Worm (Caenorhabditis elegans) whole organism, L4 larva: ENCODE data around the gene F11D5.1.

Experiments
- F10B5.3 ChIP-seq: sonication (generic microtip); optimal IDR thresholded peaks from 2 replicates; lab custom pipeline; 2016; ENCODE audit warnings: mild to moderate bottlenecking, missing genetic modification characterization, missing compliant biosample characterization
- R02D3.7 ChIP-seq: fragments of 150-350 bp; sonication (generic microtip); optimal IDR thresholded peaks from 3 replicates; lab custom pipeline; 2014; ENCODE audit warnings: missing biosample characterization, missing genetic modification characterization
- dpl-1 ChIP-seq: fragments of 150-350 bp; optimal IDR thresholded peaks from 2 replicates; lab custom pipeline; 2014; ENCODE audit warnings: missing biosample characterization, missing genetic modification reagents, missing genetic modification characterization
- dve-1 ChIP-seq: sonication (generic microtip); optimal IDR thresholded peaks from 2 replicates; lab custom pipeline; 2017; ENCODE audit warnings: antibody characterized with exemption, mild to moderate bottlenecking, missing genetic modification characterization, missing compliant biosample characterization; ENCODE audit not compliant: insufficient read depth
- fos-1 ChIP-seq: fragments of 150-350 bp; optimal IDR thresholded peaks from 2 replicates; lab custom pipeline; 2014; ENCODE audit warnings: missing biosample characterization, missing genetic modification characterization
- lsy-2 ChIP-seq, 2 experiments: fragments of 150-350 bp in 1 of 2; sonication (generic microtip) in 1 of 2; optimal IDR thresholded peaks; 2 replicates each; lab custom pipeline; 2014 to 2017; ENCODE audit warnings: missing biosample characterization in 2 of 2, missing genetic modification characterization in 2 of 2
- mdl-1 ChIP-seq, 2 experiments: fragments of 150-350 bp in 1 of 2; sonication (generic microtip) in 1 of 2; optimal IDR thresholded peaks; 2 replicates each; lab custom pipeline; 2014 to 2017; ENCODE audit warnings: missing biosample characterization in 2 of 2, missing genetic modification characterization in 2 of 2
- skn-1 ChIP-seq: fragments of 150-350 bp; optimal IDR thresholded peaks from 2 replicates; lab custom pipeline; 2014; ENCODE audit warnings: missing biosample characterization, missing genetic modification characterization
- ztf-11 ChIP-seq: fragments of 150-350 bp; optimal IDR thresholded peaks from 2 replicates; lab custom pipeline; 2014; ENCODE audit warnings: missing biosample characterization, missing genetic modification characterization

- TF ChIP-seq skn-1 (tag; lab: Kevin White, UChicago) (no peak), dpl-1 (no peak), lsy-2 (tag; optimal IDR thresholded peaks at IDR 0.05; lab: Kevin White, UChicago) (no peak), R02D3.7 (tag; lab: Kevin White, UChicago) (no peak), ztf-11 (tag; lab: Kevin White, UChicago) (no peak), fos-1 (tag; lab: Kevin White, UChicago) (no peak), dve-1 (tag; lab: Kevin White, UChicago) (peak; percentile 55), F10B5.3 (tag; lab: Kevin White, UChicago) (no peak), mdl-1 (tag; optimal IDR thresholded peaks at IDR 0.05; lab: Kevin White, UChicago) (peak in 1 of 2 experiments; percentile 43)
These were observed 47.5 kb upstream of the F11D5.1 start for ce11 chrX:3285448-3285847.
